Worm (Caenorhabditis elegans) whole organism, midembryonic: ENCODE data around the gene flh-3.

ENCODE experiments used
- T22C8.4 ChIP-seq: fragments of 200-800 bp; sonication (Bioruptor generic); IDR thresholded peaks from 2 replicates; pipeline ENCODE4 v1.3.6; 2022; ENCODE audit warnings: missing genetic modification characterization, missing compliant biosample characterization
- cog-1 ChIP-seq: sonication (generic microtip); optimal IDR thresholded peaks from 2 replicates; lab custom pipeline; 2016; ENCODE audit warnings: missing genetic modification characterization, missing compliant biosample characterization
- flt-1 ChIP-seq: fragments of 200-800 bp; sonication (Bioruptor generic); IDR thresholded peaks from 2 replicates; pipeline ENCODE4 v1.3.6; 2022; ENCODE audit warnings: missing genetic modification characterization, missing compliant biosample characterization
- klf-2 ChIP-seq: fragments of 200-800 bp; sonication (Bioruptor generic); conservative IDR thresholded peaks from 2 replicates; pipeline ENCODE4 v1.3.6; 2022; ENCODE audit warnings: missing genetic modification reagents, missing genetic modification characterization, missing compliant biosample characterization
- ref-1 ChIP-seq: fragments of 200-800 bp; sonication (Bioruptor generic); conservative IDR thresholded peaks from 2 replicates; pipeline ENCODE4 v1.3.6; 2022; ENCODE audit warnings: missing genetic modification reagents, missing genetic modification characterization, missing compliant biosample characterization
- tab-1 ChIP-seq: fragments of 200-800 bp; sonication (Bioruptor generic); IDR thresholded peaks from 2 replicates; pipeline ENCODE4 v1.3.6; 2022; ENCODE audit warnings: missing genetic modification characterization, missing compliant biosample characterization
- ztf-23 ChIP-seq: fragments of 200-800 bp; sonication (Bioruptor generic); IDR thresholded peaks from 2 replicates; pipeline ENCODE4 v1.3.6; 2022; ENCODE audit warnings: missing genetic modification reagents, missing genetic modification characterization, missing compliant biosample characterization

- TF ChIP-seq ztf-23 (GFP tag; lab: Robert Waterston, UW) = no peak
- no peak for TF ChIP-seq cog-1
- TF ChIP-seq flt-1 = no peak
- no peak for TF ChIP-seq tab-1
- TF ChIP-seq T22C8.4 = no peak
- TF ChIP-seq ref-1 (GFP tag; lab: Robert Waterston, UW) = no peak
- no peak for TF ChIP-seq klf-2 (GFP tag; lab: Robert Waterston, UW)
These were observed 10.2 kb upstream of the flh-3 start, which contains the start of gene Y11D7A.10 for ce11 chrIV:9259687-9260086.
